Fruit fly (Drosophila melanogaster): ENCODE measurements around the gene ush.

Gene ush

DNA sequence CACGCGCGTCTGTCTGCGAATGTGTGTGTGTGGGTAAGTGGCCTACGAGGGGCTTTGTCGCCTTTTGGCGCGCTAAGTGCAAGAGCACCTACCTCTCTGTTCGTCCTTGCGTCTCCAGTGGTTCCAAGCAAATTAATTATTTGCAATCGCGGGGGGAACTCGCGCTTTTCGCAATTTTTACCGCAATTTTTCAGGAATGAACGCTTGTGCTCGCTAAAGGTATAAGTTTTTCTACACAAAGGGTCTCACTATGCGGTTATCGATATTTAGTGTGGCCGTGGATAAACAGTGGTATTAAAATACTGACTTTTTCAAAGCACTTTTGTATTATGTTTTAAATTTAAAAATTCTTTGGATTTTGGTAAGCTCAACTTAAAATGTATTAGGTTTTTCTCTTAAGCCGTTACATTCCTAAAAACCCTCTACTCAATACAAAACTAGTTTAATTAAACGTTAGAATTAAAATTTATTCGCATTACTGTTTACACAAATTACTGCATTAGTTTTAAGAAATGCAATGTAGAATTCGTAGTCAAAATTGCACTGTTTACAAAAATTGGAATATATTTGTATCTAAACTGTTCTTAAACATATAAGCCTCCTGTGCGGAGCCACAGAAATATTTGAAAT, 66.4 kb downstream of the ush start, which contains the start of gene lwr (continued):
- TF ChIP-seq esg (GFP tag; conservative IDR thresholded peaks at IDR 0.05) (no peak), pnt (GFP tag; optimal IDR thresholded peaks at IDR 0.05) (no peak), mirr (GFP tag; optimal IDR thresholded peaks at IDR 0.05) (no peak), CG7556 (GFP tag; optimal IDR thresholded peaks at IDR 0.05) (no peak), Hr51 (GFP tag; optimal IDR thresholded peaks at IDR 0.05) (no peak), CG9797 (GFP tag; optimal IDR thresholded peaks at IDR 0.05) (peak; percentile 89), B-H2 (GFP tag; optimal IDR thresholded peaks at IDR 0.05) (no peak), Ptx1 (GFP tag; IDR thresholded peaks at IDR 0.05) (no peak), fd96Cb (tag; optimal IDR thresholded peaks at IDR 0.05) (no peak), Neu2 (GFP tag; optimal IDR thresholded peaks at IDR 0.05; ENCODE audit: borderline replicate concordance) (no peak), CG15696 (tag; optimal IDR thresholded peaks at IDR 0.05) (no peak), CG6689 (GFP tag; IDR thresholded peaks at IDR 0.05) (no peak), disco-r (GFP tag; optimal IDR thresholded peaks at IDR 0.05) (no peak), CG14965 (GFP tag; optimal IDR thresholded peaks at IDR 0.05; ENCODE audit: borderline replicate concordance) (no peak), row (GFP tag; IDR thresholded peaks at IDR 0.05) (peak; percentile 58), sens-2 (GFP tag; IDR thresholded peaks at IDR 0.05) (no peak), CG4854 (GFP tag; optimal IDR thresholded peaks at IDR 0.05) (no peak), Ssrp (tag; optimal IDR thresholded peaks at IDR 0.05) (no peak), CG5180 (GFP tag; optimal IDR thresholded peaks at IDR 0.05) (no peak), vnd (GFP tag; IDR thresholded peaks at IDR 0.05; ENCODE audit: partially characterized antibody) (0 out of 3 replicates have a peak, but pooled peaks have one; percentile 40), Sox100B (GFP tag; optimal IDR thresholded peaks at IDR 0.05) (no peak), eve (GFP tag; optimal IDR thresholded peaks at IDR 0.05) (no peak), crc (GFP tag; optimal IDR thresholded peaks at IDR 0.05) (no peak), CG10267 (tag; optimal IDR thresholded peaks at IDR 0.05) (peak; percentile 29), Jarid2 (GFP tag; optimal IDR thresholded peaks at IDR 0.05) (no peak), CG2199 (GFP tag; IDR thresholded peaks at IDR 0.05) (no peak), stwl (tag; optimal IDR thresholded peaks at IDR 0.05) (peak; percentile 70), cwo (GFP tag; optimal IDR thresholded peaks at IDR 0.05) (no peak), Atf6 (GFP tag; IDR thresholded peaks at IDR 0.05) (no peak), CG10147 (GFP tag; optimal IDR thresholded peaks at IDR 0.05) (no peak), Hand (GFP tag; optimal IDR thresholded peaks at IDR 0.05) (no peak), scrt (GFP tag; optimal IDR thresholded peaks at IDR 0.05) (no peak), CG2678 (tag; optimal IDR thresholded peaks at IDR 0.05) (no peak), slbo (GFP tag; IDR thresholded peaks at IDR 0.05) (no peak), kah (GFP tag; optimal IDR thresholded peaks at IDR 0.05) (no peak), dm (GFP tag; optimal IDR thresholded peaks at IDR 0.05) (peak; percentile 43), CG13296 (GFP tag; optimal IDR thresholded peaks at IDR 0.05) (no peak), Nf-YB (GFP tag; optimal IDR thresholded peaks at IDR 0.05) (no peak), Hey (tag; optimal IDR thresholded peaks at IDR 0.05) (no peak), psq (GFP tag; optimal IDR thresholded peaks at IDR 0.05) (no peak), nau (GFP tag; optimal IDR thresholded peaks at IDR 0.05) (no peak), CG17612 (GFP tag; IDR thresholded peaks at IDR 0.05) (no peak), cas (GFP tag; IDR thresholded peaks at IDR 0.05) (no peak), zfh2 (GFP tag; optimal IDR thresholded peaks at IDR 0.05) (no peak), gce (GFP tag; IDR thresholded peaks at IDR 0.05) (no peak), Nf-YC (tag; optimal IDR thresholded peaks at IDR 0.05) (no peak), ATbp (GFP tag; optimal IDR thresholded peaks at IDR 0.05) (no peak), CG34376 (GFP tag; optimal IDR thresholded peaks at IDR 0.05) (no peak), onecut (GFP tag; IDR thresholded peaks at IDR 0.05) (no peak), Atf3 (GFP tag; optimal IDR thresholded peaks at IDR 0.05) (no peak)

Data from whole organism, embryonic.